Fruit fly (Drosophila melanogaster) whole organism, embryonic: ENCODE measurements around the gene dsf.

Experiments used
- Atf6 ChIP-seq: fragments of 200-800 bp; sonication (Bioruptor generic); IDR thresholded peaks from 2 replicates; pipeline ENCODE4 v1.3.6; 2022; ENCODE audit warnings: missing biosample characterization, missing genetic modification characterization
- CG10565 ChIP-seq: fragments of 200-800 bp; sonication (Bioruptor generic); optimal IDR thresholded peaks from 3 replicates; lab custom pipeline; 2016; ENCODE audit warnings: missing biosample characterization, mild to moderate bottlenecking, missing genetic modification characterization
- CG10654 ChIP-seq: fragments of 200-800 bp; sonication (Bioruptor generic); optimal IDR thresholded peaks from 2 replicates; lab custom pipeline; 2016; ENCODE audit warnings: missing biosample characterization, missing genetic modification characterization
- CG11247 ChIP-seq: fragments of 200-800 bp; sonication (Bioruptor generic); IDR thresholded peaks from 2 replicates; pipeline ENCODE4 v1.3.6; 2022; ENCODE audit warnings: missing biosample characterization, missing genetic modification characterization
- CG13424 ChIP-seq: fragments of 200-800 bp; sonication (Bioruptor generic); optimal IDR thresholded peaks from 2 replicates; lab custom pipeline; 2019; ENCODE audit warnings: missing biosample characterization, mild to moderate bottlenecking, missing genetic modification characterization, moderate library complexity
- CG14014 ChIP-seq: fragments of 200-800 bp; sonication (Bioruptor generic); IDR thresholded peaks from 2 replicates; pipeline ENCODE4 v1.3.6; 2022; ENCODE audit warnings: missing biosample characterization, missing genetic modification characterization
- CG14667 ChIP-seq: fragments of 200-800 bp; sonication (Bioruptor generic); IDR thresholded peaks from 2 replicates; pipeline ENCODE4 v1.3.6; 2022; ENCODE audit warnings: missing biosample characterization, missing genetic modification characterization
- CG15269 ChIP-seq: fragments of 200-800 bp; sonication (Bioruptor generic); optimal IDR thresholded peaks from 2 replicates; lab custom pipeline; 2018; ENCODE audit warnings: missing biosample characterization, mild to moderate bottlenecking, missing genetic modification characterization, moderate library complexity
- CG15479 ChIP-seq: fragments of 200-800 bp; sonication (Bioruptor generic); optimal IDR thresholded peaks from 3 replicates; lab custom pipeline; 2019; ENCODE audit warnings: missing biosample characterization, mild to moderate bottlenecking, missing genetic modification characterization, moderate library complexity
- CG17361 ChIP-seq: fragments of 200-800 bp; sonication (Bioruptor generic); IDR thresholded peaks from 3 replicates; pipeline ENCODE4 v1.3.6; 2022; ENCODE audit warnings: missing biosample characterization, missing genetic modification characterization
- CG18764 ChIP-seq: fragments of 200-800 bp; sonication (Bioruptor generic); optimal IDR thresholded peaks from 3 replicates; lab custom pipeline; 2016; ENCODE audit warnings: missing biosample characterization, missing genetic modification characterization
- CG2199 ChIP-seq: fragments of 200-800 bp; sonication (Bioruptor generic); IDR thresholded peaks from 3 replicates; pipeline ENCODE4 v1.3.6; 2022; ENCODE audit warnings: missing biosample characterization, missing genetic modification characterization
- CG30403 ChIP-seq: fragments of 200-800 bp; sonication (Bioruptor generic); optimal IDR thresholded peaks from 3 replicates; lab custom pipeline; 2016; ENCODE audit warnings: missing biosample characterization, missing genetic modification characterization
- CG3163 ChIP-seq: fragments of 200-800 bp; sonication (Bioruptor generic); optimal IDR thresholded peaks from 3 replicates; lab custom pipeline; 2016; ENCODE audit warnings: missing biosample characterization, missing genetic modification characterization
- CG5245 ChIP-seq: fragments of 200-800 bp; sonication (Bioruptor generic); optimal IDR thresholded peaks from 3 replicates; lab custom pipeline; 2016; ENCODE audit warnings: missing biosample characterization, missing genetic modification characterization
- CG5953 ChIP-seq: fragments of 200-800 bp; sonication (Bioruptor generic); IDR thresholded peaks from 2 replicates; pipeline ENCODE4 v1.3.6; 2022; ENCODE audit warnings: missing biosample characterization, missing genetic modification characterization
- CG7556 ChIP-seq: fragments of 200-800 bp; sonication (Bioruptor generic); optimal IDR thresholded peaks from 2 replicates; lab custom pipeline; 2017; ENCODE audit warnings: missing biosample characterization, mild to moderate bottlenecking, missing genetic modification characterization
- CG7745 ChIP-seq: fragments of 200-800 bp; sonication (Bioruptor generic); optimal IDR thresholded peaks from 2 replicates; lab custom pipeline; 2018; ENCODE audit warnings: missing biosample characterization, mild to moderate bottlenecking, missing genetic modification characterization, moderate library complexity
- CHES-1-like ChIP-seq: fragments of 200-800 bp; sonication (Bioruptor generic); optimal IDR thresholded peaks from 2 replicates; lab custom pipeline; 2016; ENCODE audit warnings: missing biosample characterization, missing genetic modification characterization
- Dbx ChIP-seq: fragments of 200-800 bp; sonication (Bioruptor generic); IDR thresholded peaks from 3 replicates; pipeline ENCODE4 v1.3.6; 2022; ENCODE audit warnings: missing biosample characterization, missing genetic modification characterization
- Dll ChIP-seq: fragments of 200-800 bp; sonication (Bioruptor generic); IDR thresholded peaks from 4 replicates; pipeline ENCODE4 v1.3.6; 2022; ENCODE audit warnings: missing biosample characterization, missing genetic modification characterization; ENCODE audit not compliant: partially characterized antibody
- Doc3 ChIP-seq: fragments of 200-800 bp; sonication (Bioruptor generic); IDR thresholded peaks from 3 replicates; pipeline ENCODE4 v1.3.6; 2022; ENCODE audit warnings: missing biosample characterization, missing genetic modification characterization; ENCODE audit not compliant: partially characterized antibody
- Kr ChIP-seq: fragments of 200-800 bp; sonication (Bioruptor generic); optimal IDR thresholded peaks from 2 replicates; lab custom pipeline; 2017; ENCODE audit warnings: missing biosample characterization, mild to moderate bottlenecking, missing genetic modification characterization
- Mrtf ChIP-seq: fragments of 200-800 bp; sonication (Bioruptor generic); IDR thresholded peaks from 3 replicates; pipeline ENCODE4 v1.3.6; 2022; ENCODE audit warnings: missing biosample characterization, missing genetic modification characterization
- Nf-YB ChIP-seq: fragments of 200-800 bp; sonication (Bioruptor generic); optimal IDR thresholded peaks from 3 replicates; lab custom pipeline; 2019; ENCODE audit warnings: missing biosample characterization, mild to moderate bottlenecking, missing genetic modification characterization, moderate library complexity
- Sry-β ChIP-seq: fragments of 200-800 bp; sonication (Bioruptor generic); optimal IDR thresholded peaks from 2 replicates; lab custom pipeline; 2018; ENCODE audit warnings: missing biosample characterization, mild to moderate bottlenecking, missing genetic modification characterization, moderate library complexity
- Stat92E ChIP-seq, 3 experiments: fragments of >200 bp in 2 of 3; fragments of 200-800 bp in 1 of 3; sonication (Bioruptor generic) in 1 of 3; optimal IDR thresholded peaks; 2 replicates each; lab custom pipeline; 2017 to 2019; ENCODE audit warnings: missing biosample characterization in 3 of 3, missing genetic modification characterization in 3 of 3, mild to moderate bottlenecking in 1 of 3, moderate library complexity in 1 of 3
- Xrp1 ChIP-seq: fragments of 200-800 bp; sonication (Bioruptor generic); IDR thresholded peaks from 2 replicates; pipeline ENCODE4 v1.3.6; 2022; ENCODE audit warnings: missing biosample characterization, missing genetic modification characterization
- cas ChIP-seq: fragments of 200-800 bp; sonication (Bioruptor generic); IDR thresholded peaks from 2 replicates; pipeline ENCODE4 v1.3.6; 2022; ENCODE audit warnings: missing biosample characterization, missing genetic modification characterization
- chm ChIP-seq: fragments of 200-800 bp; sonication (Bioruptor generic); IDR thresholded peaks from 2 replicates; pipeline ENCODE4 v1.3.6; 2022; ENCODE audit warnings: missing biosample characterization, missing genetic modification characterization
- dmrt11E ChIP-seq: fragments of 200-800 bp; sonication (Bioruptor generic); optimal IDR thresholded peaks from 3 replicates; lab custom pipeline; 2018; ENCODE audit warnings: missing biosample characterization, mild to moderate bottlenecking, missing genetic modification characterization, moderate library complexity
- dpn ChIP-seq, 2 experiments: fragments of 200-800 bp; sonication (Bioruptor generic); optimal IDR thresholded peaks; 3 replicates each; lab custom pipeline; 2016; ENCODE audit warnings: missing biosample characterization in 2 of 2, missing genetic modification characterization in 2 of 2
- fru ChIP-seq: fragments of >200 bp; optimal IDR thresholded peaks from 2 replicates; lab custom pipeline; 2017
- fu2 ChIP-seq: fragments of 200-800 bp; sonication (Bioruptor generic); optimal IDR thresholded peaks from 2 replicates; lab custom pipeline; 2016; ENCODE audit warnings: missing biosample characterization, missing genetic modification characterization
- gcm ChIP-seq: fragments of 200-800 bp; sonication (Bioruptor generic); optimal IDR thresholded peaks from 2 replicates; lab custom pipeline; 2019; ENCODE audit warnings: missing biosample characterization, mild to moderate bottlenecking, missing genetic modification characterization, moderate library complexity
- h ChIP-seq: fragments of >200 bp; optimal IDR thresholded peaks from 2 replicates; lab custom pipeline; 2017
- ken ChIP-seq: fragments of 200-800 bp; sonication (Bioruptor generic); IDR thresholded peaks from 3 replicates; pipeline ENCODE4 v1.3.6; 2022; ENCODE audit warnings: missing biosample characterization, missing genetic modification characterization
- kni ChIP-seq: fragments of 200-800 bp; sonication (Bioruptor generic); optimal IDR thresholded peaks from 3 replicates; lab custom pipeline; 2017; ENCODE audit warnings: mild to moderate bottlenecking, missing biosample characterization, missing genetic modification reagents, missing genetic modification characterization
- lab ChIP-seq: fragments of 200-800 bp; sonication (Bioruptor generic); optimal IDR thresholded peaks from 3 replicates; lab custom pipeline; 2017; ENCODE audit warnings: missing biosample characterization, missing genetic modification characterization, mild to moderate bottlenecking, moderate library complexity, missing genetic modification reagents
- luna ChIP-seq: fragments of 200-800 bp; sonication (Bioruptor generic); optimal IDR thresholded peaks from 2 replicates; lab custom pipeline; 2016; ENCODE audit warnings: missing biosample characterization, missing genetic modification characterization
- ranshi ChIP-seq: fragments of 200-800 bp; sonication (Bioruptor generic); IDR thresholded peaks from 2 replicates; pipeline ENCODE4 v1.3.6; 2022; ENCODE audit warnings: missing biosample characterization, missing genetic modification characterization
- scrt ChIP-seq: fragments of 200-800 bp; sonication (Bioruptor generic); optimal IDR thresholded peaks from 2 replicates; lab custom pipeline; 2018; ENCODE audit warnings: missing biosample characterization, mild to moderate bottlenecking, missing genetic modification characterization, moderate library complexity
- sd ChIP-seq: fragments of 200-800 bp; sonication (Bioruptor generic); optimal IDR thresholded peaks from 3 replicates; lab custom pipeline; 2018; ENCODE audit warnings: missing biosample characterization, mild to moderate bottlenecking, missing genetic modification characterization, moderate library complexity
- sqz ChIP-seq: fragments of 200-800 bp; sonication (Bioruptor generic); optimal IDR thresholded peaks from 3 replicates; lab custom pipeline; 2018; ENCODE audit warnings: missing biosample characterization, mild to moderate bottlenecking, missing genetic modification characterization
- tio ChIP-seq: fragments of 200-800 bp; sonication (Bioruptor generic); optimal IDR thresholded peaks from 2 replicates; lab custom pipeline; 2017; ENCODE audit warnings: missing biosample characterization, missing genetic modification characterization, inconsistent platforms
- trh ChIP-seq: fragments of 200-800 bp; sonication (Bioruptor generic); optimal IDR thresholded peaks from 2 replicates; lab custom pipeline; 2016; ENCODE audit warnings: missing biosample characterization, missing genetic modification characterization
- usp ChIP-seq: fragments of >200 bp; optimal IDR thresholded peaks from 2 replicates; lab custom pipeline; 2017; ENCODE audit warnings: missing biosample characterization, missing genetic modification characterization
- wdn ChIP-seq: fragments of 200-800 bp; sonication (Bioruptor generic); IDR thresholded peaks from 2 replicates; pipeline ENCODE4 v1.3.6; 2022; ENCODE audit warnings: missing biosample characterization, missing genetic modification characterization
- wor ChIP-seq: fragments of 200-800 bp; sonication (Bioruptor generic); IDR thresholded peaks from 2 replicates; pipeline ENCODE4 v1.3.6; 2022; ENCODE audit warnings: missing biosample characterization, missing genetic modification characterization

Gene dsf

DNA sequence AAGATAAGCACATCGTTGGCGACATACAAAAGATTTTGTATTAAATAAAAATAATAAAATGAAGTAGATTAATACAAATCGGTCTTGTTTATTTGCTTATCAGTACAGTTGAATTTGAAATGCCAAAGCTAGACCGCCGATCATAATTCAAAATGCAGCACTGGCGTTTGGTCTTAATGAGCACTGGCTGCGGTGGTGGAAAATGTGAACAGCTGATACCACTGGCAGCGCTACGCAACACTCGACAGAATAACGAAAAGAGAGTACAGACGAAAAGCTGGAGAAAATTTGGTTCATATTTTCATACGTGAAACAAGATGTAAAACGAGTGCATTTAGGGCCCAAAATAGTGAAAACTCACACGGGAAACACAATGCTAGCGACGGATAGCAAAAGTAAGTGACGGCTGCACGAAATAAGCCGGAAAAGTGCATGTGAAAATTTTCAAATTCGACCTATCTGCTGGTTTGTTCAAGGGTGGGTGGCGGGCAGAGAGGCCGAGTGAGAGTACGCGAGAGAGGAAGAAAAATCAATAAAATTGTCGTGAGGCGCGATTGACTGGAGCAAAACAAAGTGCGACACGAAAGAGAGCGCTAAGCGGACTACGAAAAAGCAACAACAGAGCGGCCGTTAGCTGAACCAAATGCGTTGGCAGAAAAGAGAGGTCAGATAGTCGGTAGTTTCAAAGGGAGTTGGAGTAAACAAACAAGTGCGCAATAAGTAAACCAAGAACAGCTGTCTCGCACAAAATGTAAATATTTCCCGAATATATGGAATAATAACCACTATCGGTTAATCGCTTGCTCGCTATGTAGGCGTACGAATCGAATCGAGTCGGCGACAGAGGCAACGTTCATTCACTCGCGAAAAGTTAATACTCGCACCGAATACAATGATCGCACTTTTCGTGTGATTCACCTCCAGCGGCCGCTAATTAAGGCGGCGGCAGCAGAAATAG lies 18.6 kb upstream of the dsf start, which contains the start of gene bchs (continued):
- peak; percentile 90 for TF ChIP-seq CHES-1-like (GFP tag; lab: Kevin White, UChicago)
- TF ChIP-seq Dbx (GFP tag; lab: Robert Waterston, UW): peak; percentile 76; the same call in 2 of the 3 replicates
- peak; percentile 87 for TF ChIP-seq CG15479 (GFP tag; lab: Kevin White, UChicago)
- TF ChIP-seq fu2 (GFP tag; lab: Kevin White, UChicago): peak; percentile 18
- peak; percentile 87 for TF ChIP-seq sd (tag; lab: Kevin White, UChicago)
- TF ChIP-seq CG14014 (GFP tag; lab: Robert Waterston, UW): peak; percentile 76; the same call in 1 of the 2 replicates
- no peak for TF ChIP-seq wor (GFP tag; lab: Robert Waterston, UW)
- peak; percentile 90 for TF ChIP-seq CG7556 (GFP tag; lab: Kevin White, UChicago)
- no peak for TF ChIP-seq CG15269 (tag; lab: Kevin White, UChicago)
- peak; percentile 59; the same call in 1 of the 4 replicates for TF ChIP-seq Dll (GFP tag; lab: Robert Waterston, UW)
- TF ChIP-seq CG5245 (GFP tag; lab: Kevin White, UChicago): peak; percentile 75
- TF ChIP-seq CG11247 (GFP tag; lab: Robert Waterston, UW): peak; percentile 78
- TF ChIP-seq kni (GFP tag; lab: Kevin White, UChicago): peak; percentile 99
- peak; percentile 87 for TF ChIP-seq gcm
- peak; percentile 52 for TF ChIP-seq CG2199 (GFP tag; lab: Robert Waterston, UW)
- peak; percentile 63; the same call in 1 of the 3 replicates for TF ChIP-seq Mrtf (GFP tag; lab: Robert Waterston, UW)
- peak; percentile 90 for TF ChIP-seq Atf6
- TF ChIP-seq CG30403 (GFP tag; lab: Kevin White, UChicago): peak; percentile 22
- peak; percentile 71 for TF ChIP-seq Nf-YB (GFP tag; lab: Kevin White, UChicago)
- peak; percentile 77 for TF ChIP-seq dmrt11E
- TF ChIP-seq cas (GFP tag; lab: Robert Waterston, UW): no peak; the same call in 1 of the 2 replicates
- TF ChIP-seq CG7745: peak; percentile 75
- TF ChIP-seq Kr: peak; percentile 88
- peak; percentile 85 for TF ChIP-seq CG13424 (tag; lab: Kevin White, UChicago)
- TF ChIP-seq CG18764 (GFP tag; lab: Kevin White, UChicago): no peak
- TF ChIP-seq ken: peak; percentile 75; the same call in 2 of the 3 replicates
- TF ChIP-seq Doc3: peak; percentile 49
- peak; percentile 83 for TF ChIP-seq trh
- no peak for TF ChIP-seq h (lab: Kevin White, UChicago)
- peak; percentile 74 to 83 for TF ChIP-seq dpn (GFP tag; optimal IDR thresholded peaks at IDR 0.05; lab: Kevin White, UChicago)
- no peak for TF ChIP-seq sqz (GFP tag; lab: Kevin White, UChicago)
- no peak for TF ChIP-seq CG17361 (GFP tag; lab: Robert Waterston, UW)
- TF ChIP-seq wdn (GFP tag; lab: Robert Waterston, UW): peak; percentile 61; the same call in 1 of the 2 replicates
- TF ChIP-seq tio (GFP tag; lab: Kevin White, UChicago): peak; percentile 72
- TF ChIP-seq scrt (GFP tag; lab: Kevin White, UChicago): peak; percentile 89
- peak; percentile 39 for TF ChIP-seq CG10565 (GFP tag; lab: Kevin White, UChicago)
- TF ChIP-seq Sry-β (GFP tag; lab: Kevin White, UChicago): peak; percentile 40
- TF ChIP-seq CG5953: peak; percentile 80
- TF ChIP-seq Xrp1 (GFP tag; lab: Robert Waterston, UW): peak; percentile 94
- TF ChIP-seq fru (lab: Kevin White, UChicago): no peak
- no peak for TF ChIP-seq Stat92E (GFP tag; optimal IDR thresholded peaks at IDR 0.05; lab: Kevin White, UChicago)
- peak; percentile 70 for TF ChIP-seq CG3163 (GFP tag; lab: Kevin White, UChicago)
- TF ChIP-seq CG14667: no peak
- TF ChIP-seq usp (GFP tag; lab: Kevin White, UChicago): no peak
- peak; percentile 96 for TF ChIP-seq chm
- peak; percentile 84; the same call in 1 of the 2 replicates for TF ChIP-seq ranshi (GFP tag; lab: Robert Waterston, UW)
- peak; percentile 98 for TF ChIP-seq lab
- peak; percentile 79 for TF ChIP-seq CG10654 (GFP tag; lab: Kevin White, UChicago)
- peak; percentile 78 for TF ChIP-seq luna (GFP tag; lab: Kevin White, UChicago)
